Fruit fly (Drosophila melanogaster) Kc167 (cell line): Measurements from ENCODE around the gene klar.

Experiments
- Myc ChIP-seq: fragments of >200 bp; optimal IDR thresholded peaks from 2 replicates; lab custom pipeline; 2017; ENCODE audit warnings: missing external identifiers
- psq ChIP-seq: fragments of >200 bp; optimal IDR thresholded peaks from 2 replicates; lab custom pipeline; 2017; ENCODE audit warnings: missing external identifiers

DNA sequence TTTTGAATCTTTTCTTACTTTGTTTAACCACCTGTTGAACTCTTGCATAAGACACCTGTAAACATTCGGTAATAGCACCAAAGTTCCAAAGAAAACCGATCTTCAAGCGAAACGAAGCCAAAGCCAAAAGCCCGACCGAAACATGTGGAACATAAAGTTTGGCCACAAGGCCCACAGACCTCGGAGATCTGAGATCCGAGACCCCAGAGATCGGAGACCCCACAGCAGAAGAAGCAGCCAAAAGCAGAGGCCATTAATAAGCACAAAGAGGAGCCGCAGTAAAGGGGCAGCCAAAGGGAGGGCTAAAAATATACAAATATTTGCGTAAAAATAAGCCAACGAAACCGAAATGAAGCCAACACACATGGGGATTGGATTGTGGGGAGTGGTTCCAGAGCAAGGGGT, 29.6 kb downstream of the klar start:
- no peak for TF ChIP-seq psq (lab: Kevin White, UChicago)
- TF ChIP-seq Myc (lab: Kevin White, UChicago) = no peak
